Fruit fly (Drosophila melanogaster): ENCODE data around the gene chm.

DNA sequence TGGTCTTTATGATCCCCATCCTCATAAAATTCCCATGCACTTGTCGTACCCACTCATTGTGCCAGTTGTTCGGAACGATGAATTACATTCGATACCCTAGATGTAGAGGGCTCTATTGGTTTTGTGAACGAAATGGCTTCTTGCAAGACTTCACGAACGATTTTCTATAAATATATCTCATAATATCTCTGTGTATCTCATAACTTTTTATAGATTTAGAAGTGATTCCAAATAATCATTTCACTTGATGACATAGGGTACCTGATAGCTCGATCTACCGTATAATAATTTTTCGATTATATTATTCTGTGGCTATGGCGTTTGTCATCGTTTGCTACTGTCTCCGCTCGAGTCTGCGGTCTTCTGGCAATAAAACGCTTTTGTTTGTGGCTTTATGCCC is 15.3 kb upstream of the chm start:
- TF ChIP-seq Dref (GFP tag; IDR thresholded peaks at IDR 0.05) (no peak), CG34376 (GFP tag; optimal IDR thresholded peaks at IDR 0.05) (no peak), CG7556 (GFP tag; optimal IDR thresholded peaks at IDR 0.05) (peak; percentile 67), hb (GFP tag; IDR thresholded peaks at IDR 0.05; ENCODE audit: partially characterized antibody) (no peak), D (optimal IDR thresholded peaks at IDR 0.05) (no peak), D (GFP tag; optimal IDR thresholded peaks at IDR 0.05) (peak; percentile 48), run (tag; optimal IDR thresholded peaks at IDR 0.05) (peak; percentile 60), caup (GFP tag; optimal IDR thresholded peaks at IDR 0.05; ENCODE audit: severe bottlenecking) (peak; percentile 61), az2 (GFP tag; optimal IDR thresholded peaks at IDR 0.05) (peak; percentile 64), row (GFP tag; IDR thresholded peaks at IDR 0.05) (peak; percentile 80), stc (GFP tag; IDR thresholded peaks at IDR 0.05) (peak; percentile 67)

All from whole organism, embryonic.